Worm (Caenorhabditis elegans) whole organism, young adult: ENCODE measurements around the gene C04E6.8.

Experiments
- B0035.1 ChIP-seq: sonication (generic microtip); optimal IDR thresholded peaks from 2 replicates; lab custom pipeline; 2016; ENCODE audit warnings: missing genetic modification characterization, mild to moderate bottlenecking, missing compliant biosample characterization, missing genotype, missing genetic modification reagents
- C17E4.6 ChIP-seq: fragments of 200-800 bp; sonication (Bioruptor generic); IDR thresholded peaks from 2 replicates; pipeline ENCODE4 v1.3.6; 2022; ENCODE audit warnings: missing genetic modification reagents, missing genetic modification characterization, missing compliant biosample characterization
- F33H1.4 ChIP-seq: fragments of 200-800 bp; sonication (Bioruptor generic); IDR thresholded peaks from 2 replicates; pipeline ENCODE4 v1.3.6; 2022; ENCODE audit warnings: missing genetic modification reagents, missing genetic modification characterization, missing compliant biosample characterization
- F37B4.10 ChIP-seq: fragments of 200-800 bp; sonication (Bioruptor generic); IDR thresholded peaks from 2 replicates; pipeline ENCODE4 v1.3.6; 2022; ENCODE audit warnings: missing genetic modification characterization, missing compliant biosample characterization
- T26A5.8 ChIP-seq: sonication (generic microtip); optimal IDR thresholded peaks from 2 replicates; lab custom pipeline; 2016; ENCODE audit warnings: missing genetic modification characterization, missing compliant biosample characterization
- Y56A3A.18 ChIP-seq: fragments of 200-800 bp; sonication (Bioruptor generic); IDR thresholded peaks from 2 replicates; pipeline ENCODE4 v1.3.6; 2022; ENCODE audit warnings: missing genetic modification reagents, missing genetic modification characterization, missing compliant biosample characterization
- Y67H2A.10 ChIP-seq: fragments of 200-800 bp; sonication (Bioruptor generic); conservative IDR thresholded peaks from 2 replicates; pipeline ENCODE4 v1.3.6; 2022; ENCODE audit warnings: missing genetic modification reagents, missing genetic modification characterization, missing compliant biosample characterization
- Y79H2A.3 ChIP-seq: fragments of 200-800 bp; sonication (Bioruptor generic); conservative IDR thresholded peaks from 2 replicates; pipeline ENCODE4 v1.3.6; 2022; ENCODE audit warnings: missing genetic modification reagents, missing genetic modification characterization, missing compliant biosample characterization
- Y95B8A.8 ChIP-seq: fragments of 200-800 bp; sonication (Bioruptor generic); IDR thresholded peaks from 2 replicates; pipeline ENCODE4 v1.3.6; 2022; ENCODE audit warnings: missing genetic modification reagents, missing genetic modification characterization, missing compliant biosample characterization
- akir-1 ChIP-seq: fragments of 200-800 bp; sonication (Bioruptor generic); optimal IDR thresholded peaks from 2 replicates; lab custom pipeline; 2018; ENCODE audit warnings: mild to moderate bottlenecking, missing genetic modification characterization, moderate library complexity, missing compliant biosample characterization
- aptf-2 ChIP-seq: fragments of 200-800 bp; sonication (Bioruptor generic); conservative IDR thresholded peaks from 2 replicates; pipeline ENCODE4 v1.3.6; 2022; ENCODE audit warnings: missing genetic modification reagents, missing genetic modification characterization, missing compliant biosample characterization
- aptf-3 ChIP-seq: fragments of 200-800 bp; sonication (Bioruptor generic); IDR thresholded peaks from 2 replicates; pipeline ENCODE4 v1.3.6; 2022; ENCODE audit warnings: missing genetic modification characterization, missing compliant biosample characterization
- atf-7 ChIP-seq: sonication (generic microtip); optimal IDR thresholded peaks from 2 replicates; lab custom pipeline; 2017; ENCODE audit warnings: mild to moderate bottlenecking, missing genetic modification characterization, missing compliant biosample characterization
- attf-5 ChIP-seq: fragments of 200-800 bp; sonication (Bioruptor generic); optimal IDR thresholded peaks from 2 replicates; lab custom pipeline; 2018; ENCODE audit warnings: mild to moderate bottlenecking, missing genetic modification characterization, missing compliant biosample characterization
- bed-1 ChIP-seq: fragments of 200-800 bp; sonication (Bioruptor generic); IDR thresholded peaks from 2 replicates; pipeline ENCODE4 v1.3.6; 2022; ENCODE audit warnings: missing genetic modification reagents, missing genetic modification characterization, missing compliant biosample characterization
- bed-2 ChIP-seq: fragments of 200-800 bp; sonication (Bioruptor generic); IDR thresholded peaks from 2 replicates; pipeline ENCODE4 v1.3.6; 2022; ENCODE audit warnings: missing genetic modification reagents, missing genetic modification characterization, missing compliant biosample characterization
- ccch-3 ChIP-seq: fragments of 200-800 bp; sonication (Bioruptor generic); optimal IDR thresholded peaks from 2 replicates; lab custom pipeline; 2018; ENCODE audit warnings: mild to moderate bottlenecking, missing genetic modification characterization, missing compliant biosample characterization
- ceh-100 ChIP-seq: fragments of 200-800 bp; sonication (Bioruptor generic); IDR thresholded peaks from 2 replicates; pipeline ENCODE4 v1.3.6; 2022; ENCODE audit warnings: missing genetic modification reagents, missing genetic modification characterization, missing compliant biosample characterization
- ceh-40 ChIP-seq: fragments of 200-800 bp; sonication (Bioruptor generic); IDR thresholded peaks from 2 replicates; pipeline ENCODE4 v1.3.6; 2022; ENCODE audit warnings: missing genetic modification characterization, missing compliant biosample characterization
- ceh-79 ChIP-seq: sonication (generic microtip); optimal IDR thresholded peaks from 2 replicates; lab custom pipeline; 2017; ENCODE audit warnings: mild to moderate bottlenecking, missing genetic modification characterization, missing compliant biosample characterization
- egl-44 ChIP-seq: fragments of 200-800 bp; sonication (Bioruptor generic); IDR thresholded peaks from 2 replicates; pipeline ENCODE4 v1.3.6; 2022; ENCODE audit warnings: missing genetic modification reagents, missing genetic modification characterization, missing compliant biosample characterization
- ekl-4 ChIP-seq: fragments of 200-800 bp; sonication (Bioruptor generic); IDR thresholded peaks from 2 replicates; pipeline ENCODE4 v1.3.6; 2022; ENCODE audit warnings: missing genetic modification reagents, missing genetic modification characterization, missing compliant biosample characterization
- fkh-3 ChIP-seq: sonication (generic microtip); optimal IDR thresholded peaks from 2 replicates; lab custom pipeline; 2016; ENCODE audit warnings: mild to moderate bottlenecking, missing genetic modification characterization, missing compliant biosample characterization
- gei-17 ChIP-seq: fragments of 200-800 bp; sonication (Bioruptor generic); optimal IDR thresholded peaks from 2 replicates; lab custom pipeline; 2018; ENCODE audit warnings: mild to moderate bottlenecking, missing genetic modification characterization, missing compliant biosample characterization
- hlh-12 ChIP-seq: sonication (generic microtip); optimal IDR thresholded peaks from 2 replicates; lab custom pipeline; 2016; ENCODE audit warnings: missing genetic modification characterization, missing compliant biosample characterization
- hlh-26 ChIP-seq: fragments of 200-800 bp; sonication (Bioruptor generic); conservative IDR thresholded peaks from 2 replicates; pipeline ENCODE4 v1.3.6; 2022; ENCODE audit warnings: missing genetic modification reagents, missing genetic modification characterization, missing compliant biosample characterization
- hmg-1.2 ChIP-seq: fragments of 200-800 bp; sonication (Bioruptor generic); IDR thresholded peaks from 2 replicates; pipeline ENCODE4 v1.3.6; 2022; ENCODE audit warnings: missing genetic modification reagents, missing genetic modification characterization, missing compliant biosample characterization
- hmg-20 ChIP-seq: fragments of 200-800 bp; sonication (Bioruptor generic); IDR thresholded peaks from 2 replicates; pipeline ENCODE4 v1.3.6; 2022; ENCODE audit warnings: missing genetic modification reagents, missing genetic modification characterization, missing compliant biosample characterization
- let-526 ChIP-seq: fragments of 200-800 bp; sonication (Bioruptor generic); IDR thresholded peaks from 2 replicates; pipeline ENCODE4 v1.3.6; 2022; ENCODE audit warnings: missing genetic modification reagents, missing genetic modification characterization, missing compliant biosample characterization
- lin-26 ChIP-seq: fragments of 200-800 bp; sonication (Bioruptor generic); IDR thresholded peaks from 2 replicates; pipeline ENCODE4 v1.3.6; 2022; ENCODE audit warnings: missing genetic modification reagents, missing genetic modification characterization, missing compliant biosample characterization
- lin-54 ChIP-seq: fragments of 200-800 bp; sonication (Bioruptor generic); optimal IDR thresholded peaks from 2 replicates; lab custom pipeline; 2018; ENCODE audit warnings: mild to moderate bottlenecking, missing genetic modification characterization, missing compliant biosample characterization
- madf-8 ChIP-seq: fragments of 200-800 bp; sonication (Bioruptor generic); conservative IDR thresholded peaks from 2 replicates; pipeline ENCODE4 v1.3.6; 2022; ENCODE audit warnings: missing genetic modification reagents, missing genetic modification characterization, missing compliant biosample characterization
- mel-28 ChIP-seq: sonication (generic microtip); optimal IDR thresholded peaks from 2 replicates; lab custom pipeline; 2016; ENCODE audit warnings: borderline replicate concordance, mild to moderate bottlenecking, missing genetic modification characterization, missing compliant biosample characterization
- mxl-1 ChIP-seq: sonication (generic microtip); optimal IDR thresholded peaks from 2 replicates; lab custom pipeline; 2016; ENCODE audit warnings: missing genetic modification characterization, missing compliant biosample characterization
- nfya-1 ChIP-seq: sonication (generic microtip); optimal IDR thresholded peaks from 2 replicates; lab custom pipeline; 2017; ENCODE audit warnings: antibody characterized with exemption, missing compliant biosample characterization, missing genetic modification characterization, borderline replicate concordance; ENCODE audit not compliant: insufficient read depth
- pbrm-1 ChIP-seq: fragments of 200-800 bp; sonication (Bioruptor generic); IDR thresholded peaks from 2 replicates; pipeline ENCODE4 v1.3.6; 2022; ENCODE audit warnings: missing genetic modification reagents, missing genetic modification characterization, missing compliant biosample characterization
- pha-4 ChIP-seq: fragments of 150-350 bp; sonication (generic microtip); optimal IDR thresholded peaks from 2 replicates; lab custom pipeline; 2014; ENCODE audit warnings: missing biosample characterization, missing genetic modification reagents, missing genetic modification characterization
- rcor-1 ChIP-seq: fragments of 200-800 bp; sonication (Bioruptor generic); IDR thresholded peaks from 2 replicates; pipeline ENCODE4 v1.3.6; 2022; ENCODE audit warnings: missing genetic modification reagents, missing genetic modification characterization, missing compliant biosample characterization
- rec-8 ChIP-seq, 2 experiments: sonication (generic microtip); optimal IDR thresholded peaks; 2 replicates each; lab custom pipeline; 2016; ENCODE audit warnings: mild to moderate bottlenecking in 2 of 2, missing genetic modification characterization in 2 of 2, missing genetic modification reagents in 2 of 2, missing genotype in 2 of 2, missing biosample characterization in 1 of 2, missing compliant biosample characterization in 1 of 2, moderate library complexity in 1 of 2
- snpc-3.4 ChIP-seq: sonication (generic microtip); optimal IDR thresholded peaks from 2 replicates; lab custom pipeline; 2017; ENCODE audit warnings: missing genetic modification characterization, mild to moderate bottlenecking, missing compliant biosample characterization, antibody characterized with exemption, moderate library complexity, missing genotype, missing genetic modification reagents
- tbp1 ChIP-seq: fragments of 200-800 bp; sonication (Bioruptor generic); optimal IDR thresholded peaks from 2 replicates; lab custom pipeline; 2018; ENCODE audit warnings: mild to moderate bottlenecking, missing genetic modification characterization, missing compliant biosample characterization
- tbx-9 ChIP-seq: sonication (generic microtip); optimal IDR thresholded peaks from 2 replicates; lab custom pipeline; 2016; ENCODE audit warnings: borderline replicate concordance, missing genetic modification characterization, inconsistent platforms, missing compliant biosample characterization
- tlf-1 ChIP-seq: fragments of 200-800 bp; sonication (Bioruptor generic); optimal IDR thresholded peaks from 2 replicates; lab custom pipeline; 2018; ENCODE audit warnings: mild to moderate bottlenecking, missing genetic modification characterization, missing compliant biosample characterization
- unc-130 ChIP-seq: sonication (generic microtip); optimal IDR thresholded peaks from 2 replicates; lab custom pipeline; 2016; ENCODE audit warnings: missing genetic modification reagents, missing genetic modification characterization, missing compliant biosample characterization
- unc-62 ChIP-seq: fragments of 150-350 bp; optimal IDR thresholded peaks from 2 replicates; lab custom pipeline; 2014; ENCODE audit warnings: missing biosample characterization, missing genetic modification reagents, missing genetic modification characterization
- ztf-26 ChIP-seq: sonication (generic microtip); optimal IDR thresholded peaks from 2 replicates; lab custom pipeline; 2017; ENCODE audit warnings: missing genetic modification characterization, missing compliant biosample characterization
- ztf-28 ChIP-seq: fragments of 200-800 bp; sonication (Bioruptor generic); IDR thresholded peaks from 2 replicates; pipeline ENCODE4 v1.3.6; 2022; ENCODE audit warnings: missing genetic modification reagents, missing genetic modification characterization, missing compliant biosample characterization

C04E6.8 gene

DNA sequence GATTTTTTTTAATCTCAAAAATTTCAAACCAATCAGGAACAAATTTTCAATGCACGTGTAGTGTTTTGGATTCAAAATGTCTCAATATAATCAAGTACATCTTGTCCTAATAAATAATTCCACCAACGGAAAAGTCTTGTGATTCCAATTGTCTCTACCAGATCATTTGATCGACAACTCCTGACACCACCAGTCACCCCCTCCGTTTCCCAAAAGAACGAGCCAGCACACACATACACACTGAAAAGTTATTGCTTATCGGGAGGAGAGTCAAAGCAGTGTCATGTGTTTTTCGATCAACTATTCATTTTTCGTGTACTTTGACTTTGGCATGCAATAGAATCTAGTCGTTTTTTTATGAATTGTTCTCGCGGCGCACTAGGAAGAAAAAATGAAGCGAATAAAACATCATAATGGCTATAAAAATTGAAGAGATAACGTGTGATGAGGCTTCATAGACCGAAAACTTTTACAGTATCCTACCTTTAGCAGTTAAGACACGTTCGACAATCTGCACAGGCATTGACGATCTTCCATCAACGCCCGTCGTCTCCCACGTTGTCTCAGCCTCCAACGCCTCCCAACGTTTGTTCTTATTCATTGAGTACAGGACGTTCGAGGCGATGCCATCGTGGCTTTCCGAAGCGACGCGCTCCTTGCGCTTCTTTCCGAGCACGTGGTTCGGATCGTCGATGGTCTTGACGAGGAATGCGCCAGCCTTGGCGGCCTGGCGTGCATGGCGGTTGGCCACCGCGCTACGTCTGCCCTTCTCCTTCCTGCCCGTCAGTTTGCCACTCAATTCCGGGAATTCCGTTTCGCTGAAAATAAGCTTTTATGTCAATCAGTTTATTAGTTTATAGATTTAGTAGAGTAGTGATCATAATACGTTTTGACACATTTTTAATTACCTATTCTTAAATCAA is 40.0 kb downstream of the C04E6.8 start (continued):
- TF ChIP-seq lin-26 (GFP tag; lab: Robert Waterston, UW) (no peak), egl-44 (GFP tag; lab: Robert Waterston, UW) (peak; percentile 60; the same call in 1 of the 2 replicates), hlh-26 (GFP tag; lab: Robert Waterston, UW) (no peak), ztf-28 (GFP tag; lab: Robert Waterston, UW) (0 out of 2 replicates have a peak, but pooled peaks have one; percentile 77), ceh-79 (tag; lab: Kevin White, UChicago) (no peak), akir-1 (no peak), Y79H2A.3 (GFP tag; lab: Robert Waterston, UW) (peak; percentile 38; the same call in 1 of the 2 replicates), bed-2 (no peak), pha-4 (tag; lab: Kevin White, UChicago) (peak; percentile 85), hmg-20 (GFP tag; lab: Robert Waterston, UW) (no peak), ceh-100 (GFP tag; lab: Robert Waterston, UW) (no peak), snpc-3.4 (tag; lab: Kevin White, UChicago) (no peak), Y95B8A.8 (GFP tag; lab: Robert Waterston, UW) (peak; percentile 81; the same call in 1 of the 2 replicates), Y56A3A.18 (GFP tag; lab: Robert Waterston, UW) (no peak), rcor-1 (GFP tag; lab: Robert Waterston, UW) (no peak; the same call in 1 of the 2 replicates), B0035.1 (tag; lab: Kevin White, UChicago) (no peak), aptf-3 (GFP tag; lab: Robert Waterston, UW) (no peak), atf-7 (tag; lab: Kevin White, UChicago) (no peak), tbp1 (GFP tag; lab: Kevin White, UChicago) (peak; percentile 12), ztf-26 (tag; lab: Kevin White, UChicago) (no peak), ceh-40 (GFP tag; lab: Robert Waterston, UW) (no peak), lin-54 (peak; percentile 17), aptf-2 (no peak), ccch-3 (GFP tag; lab: Kevin White, UChicago) (no peak), rec-8 (tag; optimal IDR thresholded peaks at IDR 0.05; lab: Kevin White, UChicago) (no peak), nfya-1 (tag; lab: Kevin White, UChicago) (no peak), Y67H2A.10 (GFP tag; lab: Robert Waterston, UW) (no peak; the same call in 1 of the 2 replicates), madf-8 (GFP tag; lab: Robert Waterston, UW) (0 out of 2 replicates have a peak, but pooled peaks have one; percentile 14), F33H1.4 (GFP tag; lab: Robert Waterston, UW) (no peak), hlh-12 (tag; lab: Kevin White, UChicago) (no peak), C17E4.6 (GFP tag; lab: Robert Waterston, UW) (0 out of 2 replicates have a peak, but pooled peaks have one; percentile 21), gei-17 (GFP tag; lab: Kevin White, UChicago) (no peak), unc-130 (GFP tag; lab: Kevin White, UChicago) (no peak), T26A5.8 (tag; lab: Kevin White, UChicago) (no peak), mxl-1 (tag; lab: Kevin White, UChicago) (no peak), F37B4.10 (0 out of 2 replicates have a peak, but pooled peaks have one; percentile 88), hmg-1.2 (GFP tag; lab: Robert Waterston, UW) (no peak), let-526 (GFP tag; lab: Robert Waterston, UW) (no peak), pbrm-1 (GFP tag; lab: Robert Waterston, UW) (no peak; the same call in 1 of the 2 replicates), bed-1 (GFP tag; lab: Robert Waterston, UW) (no peak), unc-62 (no peak), attf-5 (GFP tag; lab: Kevin White, UChicago) (peak; percentile 19), mel-28 (tag; lab: Kevin White, UChicago) (no peak), ekl-4 (no peak; the same call in 1 of the 2 replicates), fkh-3 (tag; lab: Kevin White, UChicago) (peak; percentile 40), tbx-9 (no peak), tlf-1 (GFP tag; lab: Kevin White, UChicago) (no peak)
